Worm (Caenorhabditis elegans): ENCODE results near the gene ttr-49.

- TF ChIP-seq unc-62 (GFP tag; optimal IDR thresholded peaks at IDR 0.05) (no peak), jun-1 (tag; optimal IDR thresholded peaks at IDR 0.05) (no peak), isw-1 (GFP tag; IDR thresholded peaks at IDR 0.05) (no peak), C16A3.4 (tag; optimal IDR thresholded peaks at IDR 0.05) (no peak), nhr-76 (tag; optimal IDR thresholded peaks at IDR 0.05) (no peak)
Observed at ce11 chrV:9321185-9321584, 35.1 kb downstream of the ttr-49 start, which contains the start of gene F44A2.7.

Data from whole organism, L1 larva.